Worm (Caenorhabditis elegans): Measurements from ENCODE around the gene clc-6.
A peak's percentile ranks its signal among the peaks of the same experiment; 100 is the strongest.

clc-6 gene

DNA sequence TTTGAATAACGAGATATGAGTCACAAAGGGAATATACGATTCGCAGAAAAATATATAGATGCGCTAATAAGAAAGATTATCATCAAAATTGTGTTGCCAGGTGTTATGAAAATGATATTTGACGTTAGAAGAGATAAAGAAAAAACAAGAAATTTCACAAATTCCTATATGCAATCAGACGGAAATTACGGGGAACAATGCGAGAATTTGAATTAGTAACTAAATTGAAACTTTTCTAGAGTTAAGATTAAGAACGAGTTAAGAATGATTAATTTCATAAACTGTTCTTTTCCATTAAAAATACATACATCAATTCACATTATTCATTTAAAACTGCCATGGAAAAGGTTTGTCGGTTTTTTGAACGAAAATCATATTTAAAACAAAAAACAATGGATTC lies at the start of gene clc-6:
TSS of gene clc-6 (minus strand) at position 101 of the 400 bp plus-strand sequence.
- TF ChIP-seq C16A3.4 (tag; optimal IDR thresholded peaks at IDR 0.05) (no peak), nhr-85 (tag) (no peak), dsc-1 (tag; optimal IDR thresholded peaks at IDR 0.05) (peak; percentile 31), blmp-1 (tag; optimal IDR thresholded peaks at IDR 0.05) (no peak), pag-3 (tag; optimal IDR thresholded peaks at IDR 0.05; ENCODE audit: borderline replicate concordance, insufficient read depth) (no peak)

DNA sequence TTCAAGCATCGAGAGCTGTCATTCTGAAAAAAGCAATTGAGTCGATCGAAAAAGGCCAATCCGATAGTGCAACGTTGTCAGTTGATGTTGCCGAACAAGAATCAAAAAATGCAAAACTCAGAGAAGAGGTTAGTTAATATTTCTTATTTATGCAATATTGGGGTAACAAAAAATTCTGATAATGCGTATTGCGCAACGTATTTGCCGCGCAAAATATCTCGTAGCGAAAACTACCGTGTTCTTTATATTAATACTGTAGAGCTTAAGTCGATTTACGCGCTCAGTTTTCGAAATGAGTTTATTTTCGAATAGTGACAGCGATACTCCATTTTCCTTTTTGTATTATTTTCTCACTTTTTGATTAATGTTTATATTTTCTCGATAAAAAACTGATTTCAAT lies 49.0 kb upstream of the clc-6 start:
- TF ChIP-seq mef-2 (tag; optimal IDR thresholded peaks at IDR 0.05) (no peak), efl-1 (optimal IDR thresholded peaks at IDR 0.05) (no peak), efl-1 (GFP tag; optimal IDR thresholded peaks at IDR 0.05 in 1 of 2) (peak in 1 of 2 experiments; percentile 57), lin-14 (GFP tag; optimal IDR thresholded peaks at IDR 0.05) (no peak)

- no peak for TF ChIP-seq lin-39 (tag; optimal IDR thresholded peaks at IDR 0.05)
- no peak for TF ChIP-seq lin-13 (GFP tag; optimal IDR thresholded peaks at IDR 0.05)
- no peak for TF ChIP-seq fkh-4 (tag; optimal IDR thresholded peaks at IDR 0.05; ENCODE audit: borderline replicate concordance)
- TF ChIP-seq sox-4 (tag; optimal IDR thresholded peaks at IDR 0.05): no peak
- no peak for TF ChIP-seq irx-1 (tag; optimal IDR thresholded peaks at IDR 0.05)
- no peak for TF ChIP-seq mdl-1 (tag; optimal IDR thresholded peaks at IDR 0.05)
- TF ChIP-seq pqm-1 (tag; optimal IDR thresholded peaks at IDR 0.05): no peak
- no peak for TF ChIP-seq nhr-76 (tag; optimal IDR thresholded peaks at IDR 0.05)
- no peak for TF ChIP-seq unc-86 (tag; optimal IDR thresholded peaks at IDR 0.05)
Observed at ce11 chrV:11244539-11244938, 48.5 kb upstream of the clc-6 start, which contains the start of gene mxl-1. mxl-1 (plus strand) TSS chrV:11244839.

ce11 chrV:11241580-11241979 lies 45.6 kb upstream of the clc-6 start, which contains the start of gene pgap-1:
pgap-1 (plus strand) TSS chrV:11241880.
- TF ChIP-seq fkh-8 (tag; optimal IDR thresholded peaks at IDR 0.05) (no peak), nhr-71 (tag; optimal IDR thresholded peaks at IDR 0.05) (no peak), nhr-11 (tag; optimal IDR thresholded peaks at IDR 0.05) (no peak), lin-39 (tag; optimal IDR thresholded peaks at IDR 0.05) (no peak), ztf-11 (tag; optimal IDR thresholded peaks at IDR 0.05) (no peak), unc-86 (tag; optimal IDR thresholded peaks at IDR 0.05) (no peak), mab-9 (GFP tag; IDR thresholded peaks at IDR 0.05) (no peak), rnt-1 (tag; optimal IDR thresholded peaks at IDR 0.05) (no peak), elt-2 (tag; optimal IDR thresholded peaks at IDR 0.05) (no peak), blmp-1 (tag; optimal IDR thresholded peaks at IDR 0.05) (no peak), ets-5 (GFP tag; IDR thresholded peaks at IDR 0.05) (no peak), nhr-20 (tag; optimal IDR thresholded peaks at IDR 0.05) (no peak), pag-3 (tag; optimal IDR thresholded peaks at IDR 0.05; ENCODE audit: borderline replicate concordance, insufficient read depth) (no peak)

DNA sequence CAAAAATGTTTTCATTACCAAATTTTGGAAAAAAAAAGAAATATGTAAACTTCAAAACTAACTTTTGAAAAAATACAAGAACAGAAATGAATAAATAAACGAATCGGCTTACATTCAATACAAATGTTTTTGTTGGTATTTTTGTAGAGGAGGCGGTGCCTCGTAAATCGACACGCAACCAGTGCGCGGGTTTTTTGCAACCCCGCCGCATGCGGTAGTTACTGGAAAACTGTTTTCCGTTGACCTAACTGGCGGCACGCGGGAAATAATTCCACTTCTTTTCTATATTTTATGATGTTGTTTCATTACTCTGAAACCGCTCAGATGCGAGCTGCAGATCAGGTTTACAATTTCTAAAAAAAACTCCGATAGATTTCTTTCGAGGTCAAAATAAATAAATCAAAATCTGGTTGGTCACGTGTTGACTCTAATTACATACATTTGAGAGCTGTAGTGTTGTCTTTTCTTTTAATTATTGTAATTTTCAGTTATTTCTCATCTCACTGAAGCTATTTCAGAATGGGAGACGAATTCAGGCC lies 43.2 kb upstream of the clc-6 start, which contains the start of the genes dvc-1 and ima-1:
TSS of gene dvc-1 (minus strand) at position 145 of the 539 bp plus-strand sequence.
TSS of gene ima-1 (plus strand) at position 489 of the 539 bp plus-strand sequence.
- peak; percentile 77 for TF ChIP-seq nhr-71 (tag; optimal IDR thresholded peaks at IDR 0.05)
- TF ChIP-seq pqm-1 (tag; optimal IDR thresholded peaks at IDR 0.05): no peak
- no peak for TF ChIP-seq zag-1 (tag; optimal IDR thresholded peaks at IDR 0.05)
- TF ChIP-seq snpc-4 (tag; optimal IDR thresholded peaks at IDR 0.05): peak; percentile 42
- TF ChIP-seq F16B12.6 (tag; optimal IDR thresholded peaks at IDR 0.05): peak; percentile 31
- peak; percentile 7 for TF ChIP-seq pax-3 (tag; optimal IDR thresholded peaks at IDR 0.05)
- TF ChIP-seq nhr-76 (tag; optimal IDR thresholded peaks at IDR 0.05): peak; percentile 24
- no peak for TF ChIP-seq zip-4 (GFP tag; optimal IDR thresholded peaks at IDR 0.05)
- TF ChIP-seq fos-1 (tag; optimal IDR thresholded peaks at IDR 0.05): no peak
- peak; percentile 52 for TF ChIP-seq jun-1 (tag; optimal IDR thresholded peaks at IDR 0.05)
- TF ChIP-seq hlh-17 (GFP tag; optimal IDR thresholded peaks at IDR 0.05; ENCODE audit: borderline replicate concordance): no peak
- TF ChIP-seq blmp-1 (tag; optimal IDR thresholded peaks at IDR 0.05): peak; percentile 44
- peak; percentile 71 for TF ChIP-seq nhr-20 (tag; optimal IDR thresholded peaks at IDR 0.05)
- peak; percentile 86 for TF ChIP-seq rnt-1 (tag; optimal IDR thresholded peaks at IDR 0.05)
- peak; percentile 41 for TF ChIP-seq elt-2 (tag; optimal IDR thresholded peaks at IDR 0.05)
- peak; percentile 18 for TF ChIP-seq unc-130 (tag; optimal IDR thresholded peaks at IDR 0.05)
- TF ChIP-seq pag-3 (tag; optimal IDR thresholded peaks at IDR 0.05; ENCODE audit: borderline replicate concordance, insufficient read depth): no peak
- TF ChIP-seq ceh-82 (tag; optimal IDR thresholded peaks at IDR 0.05): peak; percentile 75 to 93 (median 86)
- TF ChIP-seq lin-15B (tag; optimal IDR thresholded peaks at IDR 0.05): no peak
- peak; percentile 7 for TF ChIP-seq nhr-237 (tag; optimal IDR thresholded peaks at IDR 0.05)
- peak; percentile 76 for TF ChIP-seq nhr-85 (tag)
- TF ChIP-seq lsy-2 (tag; optimal IDR thresholded peaks at IDR 0.05): peak; percentile 63 to 70
- peak; percentile 61 for TF ChIP-seq xbp-1 (tag; optimal IDR thresholded peaks at IDR 0.05)
- TF ChIP-seq nhr-77 (tag; optimal IDR thresholded peaks at IDR 0.05): peak; percentile 24
- TF ChIP-seq ztf-11 (tag; optimal IDR thresholded peaks at IDR 0.05): peak in 1 of 2 experiments; percentile 13
- no peak for TF ChIP-seq mef-2 (tag; optimal IDR thresholded peaks at IDR 0.05)
- TF ChIP-seq ets-5 (GFP tag; IDR thresholded peaks at IDR 0.05): no peak
- no peak for TF ChIP-seq unc-98 (GFP tag; IDR thresholded peaks at IDR 0.05)

Measured in whole organism, L1 larva.